Fruit fly (Drosophila melanogaster) whole organism, embryonic: ENCODE results near the gene CG13829.

Source experiments
- CG2199 ChIP-seq: fragments of 200-800 bp; sonication (Bioruptor generic); IDR thresholded peaks from 3 replicates; pipeline ENCODE4 v1.3.6; 2022; ENCODE audit warnings: missing biosample characterization, missing genetic modification characterization
- ash1 ChIP-seq: fragments of 200-800 bp; sonication (Bioruptor generic); optimal IDR thresholded peaks from 2 replicates; lab custom pipeline; 2018; ENCODE audit warnings: missing biosample characterization, mild to moderate bottlenecking, missing genetic modification characterization
- lab ChIP-seq: fragments of 200-800 bp; sonication (Bioruptor generic); optimal IDR thresholded peaks from 3 replicates; lab custom pipeline; 2017; ENCODE audit warnings: missing biosample characterization, missing genetic modification characterization, mild to moderate bottlenecking, moderate library complexity, missing genetic modification reagents

dm6 chr3R:23170335-23170734, 9.2 kb upstream of the CG13829 start:
- no peak for TF ChIP-seq lab (GFP tag; lab: Kevin White, UChicago)
- no peak for TF ChIP-seq CG2199 (GFP tag; lab: Robert Waterston, UW)
- no peak for TF ChIP-seq ash1 (GFP tag; lab: Kevin White, UChicago)
